Worm (Caenorhabditis elegans) whole organism, L2 larva: ENCODE results near the gene nonu-1.

Experiments
- C34F6.9 ChIP-seq: fragments of 150-350 bp; optimal IDR thresholded peaks from 2 replicates; lab custom pipeline; 2014; ENCODE audit warnings: missing biosample characterization, missing genetic modification characterization
- F13H6.1 ChIP-seq: sonication (generic microtip); optimal IDR thresholded peaks from 2 replicates; lab custom pipeline; 2016; ENCODE audit warnings: missing genetic modification characterization, missing compliant biosample characterization
- ZK546.5 ChIP-seq: sonication (generic microtip); optimal IDR thresholded peaks from 2 replicates; lab custom pipeline; 2017; ENCODE audit warnings: missing biosample characterization, missing genetic modification characterization
- alr-1 ChIP-seq: fragments of 150-350 bp; optimal IDR thresholded peaks from 2 replicates; lab custom pipeline; 2014; ENCODE audit warnings: missing biosample characterization, missing genetic modification characterization
- blmp-1 ChIP-seq: sonication (generic microtip); optimal IDR thresholded peaks from 2 replicates; lab custom pipeline; 2017; ENCODE audit warnings: missing genetic modification characterization, mild to moderate bottlenecking, missing compliant biosample characterization, antibody characterized with exemption, moderate library complexity; ENCODE audit not compliant: insufficient read depth
- ceh-82 ChIP-seq: fragments of 150-350 bp; optimal IDR thresholded peaks from 2 replicates; lab custom pipeline; 2014; ENCODE audit warnings: missing biosample characterization, missing genetic modification characterization
- crh-2 ChIP-seq: sonication (generic microtip); optimal IDR thresholded peaks from 2 replicates; lab custom pipeline; 2017; ENCODE audit warnings: missing biosample characterization, missing genetic modification characterization
- dmd-4 ChIP-seq: sonication (generic microtip); optimal IDR thresholded peaks from 2 replicates; lab custom pipeline; 2017; ENCODE audit warnings: missing biosample characterization, missing genetic modification characterization
- egl-27 ChIP-seq: sonication (generic microtip); optimal IDR thresholded peaks from 3 replicates; lab custom pipeline; 2017; ENCODE audit warnings: missing biosample characterization, missing genetic modification reagents, missing genetic modification characterization
- elt-1 ChIP-seq: fragments of 150-350 bp; optimal IDR thresholded peaks from 2 replicates; lab custom pipeline; 2014; ENCODE audit warnings: missing biosample characterization, missing genetic modification characterization
- fos-1 ChIP-seq: fragments of 150-350 bp; optimal IDR thresholded peaks from 2 replicates; lab custom pipeline; 2014; ENCODE audit warnings: missing biosample characterization, missing genetic modification characterization
- gmeb-1 ChIP-seq: fragments of 150-350 bp; optimal IDR thresholded peaks from 2 replicates; lab custom pipeline; 2014; ENCODE audit warnings: missing biosample characterization, missing genetic modification characterization
- lin-11 ChIP-seq: fragments of 150-350 bp; sonication (generic microtip); optimal IDR thresholded peaks from 2 replicates; lab custom pipeline; 2014; ENCODE audit warnings: missing biosample characterization, missing genetic modification characterization, inconsistent platforms, mixed read lengths
- lsy-2 ChIP-seq, 2 experiments: fragments of 150-350 bp in 1 of 2; sonication (generic microtip) in 1 of 2; optimal IDR thresholded peaks; 2 replicates each; lab custom pipeline; 2014 to 2017; ENCODE audit warnings: missing biosample characterization in 2 of 2, missing genetic modification characterization in 2 of 2
- nhr-10 ChIP-seq: sonication (generic microtip); optimal IDR thresholded peaks from 2 replicates; lab custom pipeline; 2017; ENCODE audit warnings: missing biosample characterization, missing genetic modification characterization
- nhr-12 ChIP-seq: fragments of 150-350 bp; optimal IDR thresholded peaks from 2 replicates; lab custom pipeline; 2014; ENCODE audit warnings: missing biosample characterization, missing genetic modification characterization
- nhr-129 ChIP-seq: fragments of 150-350 bp; optimal IDR thresholded peaks from 2 replicates; lab custom pipeline; 2014; ENCODE audit warnings: missing biosample characterization, missing genetic modification characterization
- nhr-237 ChIP-seq: fragments of 150-350 bp; optimal IDR thresholded peaks from 2 replicates; lab custom pipeline; 2014; ENCODE audit warnings: missing biosample characterization, missing genetic modification characterization
- nhr-25 ChIP-seq: fragments of 150-350 bp; sonication (generic microtip); optimal IDR thresholded peaks from 3 replicates; lab custom pipeline; 2014; ENCODE audit warnings: missing biosample characterization, missing genetic modification characterization
- nhr-6 ChIP-seq: fragments of 150-350 bp; optimal IDR thresholded peaks from 2 replicates; lab custom pipeline; 2014; ENCODE audit warnings: missing biosample characterization, missing genetic modification characterization
- nhr-77 ChIP-seq: fragments of 150-350 bp; optimal IDR thresholded peaks from 2 replicates; lab custom pipeline; 2014; ENCODE audit warnings: missing biosample characterization, missing genetic modification characterization
- peb-1 ChIP-seq: fragments of 150-350 bp; optimal IDR thresholded peaks from 2 replicates; lab custom pipeline; 2014; ENCODE audit warnings: missing biosample characterization, missing genetic modification characterization
- sma-3 ChIP-seq: sonication (generic microtip); optimal IDR thresholded peaks from 2 replicates; lab custom pipeline; 2016; ENCODE audit warnings: missing genetic modification reagents, missing genetic modification characterization, missing compliant biosample characterization
- sma-9 ChIP-seq, 2 experiments: fragments of 150-350 bp in 1 of 2; sonication (generic microtip) in 1 of 2; optimal IDR thresholded peaks; 2 replicates each; lab custom pipeline; 2014 to 2016; ENCODE audit warnings: missing genetic modification characterization in 2 of 2, mild to moderate bottlenecking in 1 of 2, missing biosample characterization in 1 of 2, missing compliant biosample characterization in 1 of 2, missing genetic modification reagents in 1 of 2, moderate library complexity in 1 of 2
- snpc-4 ChIP-seq: fragments of 150-350 bp; optimal IDR thresholded peaks from 2 replicates; lab custom pipeline; 2014; ENCODE audit warnings: missing biosample characterization, missing genetic modification characterization
- unc-39 ChIP-seq: fragments of 150-350 bp; optimal IDR thresholded peaks from 2 replicates; lab custom pipeline; 2014; ENCODE audit warnings: missing biosample characterization, missing genetic modification characterization
- unc-55 ChIP-seq: fragments of 150-350 bp; sonication (generic microtip); optimal IDR thresholded peaks from 3 replicates; lab custom pipeline; 2014; ENCODE audit warnings: missing biosample characterization, missing genetic modification reagents, missing genetic modification characterization
- unc-62 ChIP-seq: fragments of 150-350 bp; optimal IDR thresholded peaks from 2 replicates; lab custom pipeline; 2014; ENCODE audit warnings: missing biosample characterization, missing genetic modification reagents, missing genetic modification characterization
- ztf-1 ChIP-seq: fragments of 200-800 bp; sonication (Bioruptor generic); conservative IDR thresholded peaks from 2 replicates; pipeline ENCODE4 v1.3.6; 2022; ENCODE audit warnings: missing genetic modification characterization, missing compliant biosample characterization
- ztf-11 ChIP-seq: sonication (generic microtip); optimal IDR thresholded peaks from 2 replicates; lab custom pipeline; 2017; ENCODE audit warnings: missing biosample characterization, missing genetic modification characterization
- ztf-4 ChIP-seq: fragments of 150-350 bp; optimal IDR thresholded peaks from 2 replicates; lab custom pipeline; 2014; ENCODE audit warnings: missing biosample characterization, missing genetic modification characterization

nonu-1 gene

ce11 chrIII:4852025-4852424, 2.3 kb upstream of the nonu-1 start, which contains the start of gene ced-4:
TSS of gene ced-4 (plus strand) at chrIII:4852325.
- TF ChIP-seq elt-1 (no peak), lin-11 (tag; lab: Kevin White, UChicago) (no peak), nhr-129 (no peak), nhr-237 (tag; lab: Kevin White, UChicago) (no peak), egl-27 (no peak), nhr-6 (tag; lab: Kevin White, UChicago) (no peak), ztf-11 (tag; lab: Kevin White, UChicago) (no peak)

ce11 chrIII:4850139-4850538, 432 bp upstream of the nonu-1 start, which contains the start of gene F26A1.1:
TSS of gene F26A1.1 (plus strand) at chrIII:4850507.
- TF ChIP-seq gmeb-1 (tag; lab: Kevin White, UChicago) (peak; percentile 6), unc-55 (GFP tag; lab: Kevin White, UChicago) (peak; percentile 54), nhr-129 (peak; percentile 8), lin-11 (tag; lab: Kevin White, UChicago) (no peak), ZK546.5 (tag; lab: Kevin White, UChicago) (no peak), crh-2 (tag; lab: Kevin White, UChicago) (peak; percentile 5), ceh-82 (no peak), lsy-2 (tag; optimal IDR thresholded peaks at IDR 0.05; lab: Kevin White, UChicago) (peak in 1 of 2 experiments; percentile 38)
- TF ChIP-seq, all 48 proteins: peak for 5

DNA sequence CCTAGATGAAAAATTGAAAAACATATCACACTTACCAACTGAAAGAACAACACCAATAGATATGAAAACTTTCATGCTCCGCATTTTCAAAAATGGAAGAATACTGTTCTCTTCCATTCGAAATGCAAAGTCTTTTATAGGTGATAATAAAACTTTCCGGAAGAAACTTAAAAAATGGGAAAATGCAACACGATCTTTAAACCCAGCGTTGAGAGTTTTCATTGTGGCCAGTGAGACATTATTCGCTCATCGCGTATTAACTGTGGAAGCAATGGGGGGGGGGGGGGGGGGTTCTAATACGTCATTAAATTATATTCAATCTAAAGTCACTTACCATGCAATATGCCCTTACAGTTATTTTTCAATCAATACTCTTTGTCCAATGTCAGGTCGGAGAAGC, 5.4 kb downstream of the nonu-1 start, which contains the start of the genes clec-157 and fkh-5:
Gene clec-157, minus strand, starts transcription at position 101 of the 400 bp plus-strand sequence.
Gene fkh-5, plus strand, starts transcription at position 336 of the 400 bp plus-strand sequence.
- TF ChIP-seq ztf-11 (tag; lab: Kevin White, UChicago), result no peak
- TF ChIP-seq nhr-12, result no peak

ce11 chrIII:4842173-4842572, 7.5 kb downstream of the nonu-1 start, which contains the start of gene clec-156:
TSS of gene clec-156 (minus strand) at chrIII:4842273.
- TF ChIP-seq alr-1 (tag; lab: Kevin White, UChicago) (no peak), nhr-237 (tag; lab: Kevin White, UChicago) (no peak), elt-1 (no peak), blmp-1 (tag; lab: Kevin White, UChicago) (no peak), peb-1 (tag; lab: Kevin White, UChicago) (no peak)

- TF ChIP-seq alr-1 (tag; lab: Kevin White, UChicago), result no peak
- no peak for TF ChIP-seq blmp-1 (tag; lab: Kevin White, UChicago)
Measured at ce11 chrIII:4837429-4837828, 12.3 kb downstream of the nonu-1 start, which contains the start of the genes acbp-7 and F26A1.19. TSS of gene acbp-7 (plus strand) at chrIII:4837729. TSS of gene F26A1.19 (plus strand) at chrIII:4837731.

ce11 chrIII:4830207-4830606, 19.5 kb downstream of the nonu-1 start, which contains the start of gene nspd-9:
TSS of gene nspd-9 (minus strand) at chrIII:4830307.
- no peak for TF ChIP-seq elt-1
- TF ChIP-seq ztf-4 (tag; lab: Kevin White, UChicago), result no peak
- no peak for TF ChIP-seq nhr-10
- no peak for TF ChIP-seq fos-1 (tag; lab: Kevin White, UChicago)
- no peak for TF ChIP-seq egl-27
- no peak for TF ChIP-seq nhr-237 (tag; lab: Kevin White, UChicago)
- TF ChIP-seq ztf-11 (tag; lab: Kevin White, UChicago), result no peak
- no peak for TF ChIP-seq C34F6.9
- TF ChIP-seq unc-39 (tag; lab: Kevin White, UChicago), result no peak
- TF ChIP-seq nhr-77 (tag; lab: Kevin White, UChicago), result no peak
- TF ChIP-seq sma-3 (GFP tag; lab: Kevin White, UChicago), result no peak
- no peak for TF ChIP-seq dmd-4 (tag; lab: Kevin White, UChicago)
- TF ChIP-seq unc-62 (GFP tag; lab: Kevin White, UChicago), result no peak
- no peak for TF ChIP-seq lin-11 (tag; lab: Kevin White, UChicago)
- no peak for TF ChIP-seq ztf-1 (GFP tag; lab: Robert Waterston, UW)
- TF ChIP-seq F13H6.1 (tag; lab: Kevin White, UChicago), result no peak
- no peak for TF ChIP-seq sma-9 (GFP tag; optimal IDR thresholded peaks at IDR 0.05; lab: Kevin White, UChicago)
- no peak for TF ChIP-seq sma-9 (tag; optimal IDR thresholded peaks at IDR 0.05; lab: Kevin White, UChicago)
- TF ChIP-seq snpc-4 (tag; lab: Kevin White, UChicago), result no peak
- TF ChIP-seq nhr-25 (tag; lab: Kevin White, UChicago), result no peak
- TF ChIP-seq, all 48 proteins: peak for 0
